Worm (Caenorhabditis elegans): ENCODE measurements around the gene clec-156.

The clec-156 gene

DNA sequence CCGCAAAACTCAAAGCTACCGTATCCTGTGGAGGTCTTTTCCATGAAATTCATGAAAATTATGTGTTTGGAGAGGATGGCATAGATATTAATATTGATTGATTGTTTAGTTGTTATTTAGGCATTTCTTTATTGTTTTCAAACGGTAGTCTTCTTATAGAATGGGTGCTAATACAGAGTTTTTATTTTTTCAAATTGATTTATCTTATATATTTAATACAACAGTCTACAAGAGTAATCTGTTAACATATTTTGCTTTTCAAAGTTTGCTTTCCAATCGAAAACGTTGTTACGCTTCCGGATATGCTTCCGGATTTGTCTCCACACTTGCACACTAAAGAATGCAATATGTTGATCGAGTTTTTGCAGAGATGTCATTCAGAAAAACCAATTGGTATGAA lies 24.7 kb upstream of the clec-156 start, which contains the start of gene C35D10.17:
C35D10.17 (plus strand) TSS at position 301 of the 400 bp plus-strand sequence.
- TF ChIP-seq mdl-1 (tag; optimal IDR thresholded peaks at IDR 0.05) (no peak), F26F4.8 (GFP tag; conservative IDR thresholded peaks at IDR 0.05) (no peak), mep-1 (tag; optimal IDR thresholded peaks at IDR 0.05) (no peak), ceh-32 (tag; optimal IDR thresholded peaks at IDR 0.05; ENCODE audit: poor library complexity) (no peak), saeg-2 (GFP tag; IDR thresholded peaks at IDR 0.05) (no peak), ceh-28 (tag; optimal IDR thresholded peaks at IDR 0.05) (no peak), zfp-3 (GFP tag; conservative IDR thresholded peaks at IDR 0.05) (no peak), Y48G9A.11 (GFP tag; IDR thresholded peaks at IDR 0.05) (no peak)

DNA sequence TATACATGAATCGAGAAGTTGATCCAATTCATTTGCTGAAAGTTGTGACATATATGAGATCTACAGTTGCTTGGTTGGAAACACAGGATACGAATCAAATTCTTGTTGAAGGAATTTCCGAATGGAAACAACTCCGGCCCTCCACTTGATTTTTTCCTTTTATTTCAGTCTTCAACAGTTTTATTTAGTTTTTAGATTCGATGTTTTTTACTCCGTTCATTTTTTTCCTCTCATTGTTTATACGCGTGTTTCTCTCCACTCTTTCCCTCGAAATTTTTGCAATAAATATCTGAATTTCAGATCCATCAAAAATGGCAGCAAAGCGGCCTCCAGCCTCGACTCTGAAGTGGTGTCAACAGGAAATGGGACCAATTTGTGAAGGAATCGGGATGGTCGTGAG lies 21.1 kb upstream of the clec-156 start, which contains the start of gene coq-8:
coq-8 (plus strand) TSS at position 301 of the 400 bp plus-strand sequence.
- TF ChIP-seq rbr-2 (tag; optimal IDR thresholded peaks at IDR 0.05) (no peak), tra-1 (GFP tag; IDR thresholded peaks at IDR 0.05) (no peak), skn-1 (tag; optimal IDR thresholded peaks at IDR 0.05) (no peak), daf-16 (GFP tag; optimal IDR thresholded peaks at IDR 0.05) (no peak), daf-16 (tag; optimal IDR thresholded peaks at IDR 0.05) (no peak), ceh-20 (GFP tag; IDR thresholded peaks at IDR 0.05) (no peak), lin-13 (GFP tag; optimal IDR thresholded peaks at IDR 0.05) (no peak), Y75B8A.6 (GFP tag; IDR thresholded peaks at IDR 0.05) (no peak), daf-12 (tag; optimal IDR thresholded peaks at IDR 0.05) (no peak), zfp-2 (tag; optimal IDR thresholded peaks at IDR 0.05) (no peak), mxl-3 (GFP tag; optimal IDR thresholded peaks at IDR 0.05) (no peak), nhr-6 (tag; optimal IDR thresholded peaks at IDR 0.05) (no peak), duxl-1 (tag; optimal IDR thresholded peaks at IDR 0.05; ENCODE audit: poor library complexity) (no peak), F49E8.2 (tag; optimal IDR thresholded peaks at IDR 0.05; ENCODE audit: borderline replicate concordance) (no peak), nhr-77 (tag; optimal IDR thresholded peaks at IDR 0.05) (no peak), lin-1 (GFP tag; IDR thresholded peaks at IDR 0.05) (no peak), ceh-44 (GFP tag; IDR thresholded peaks at IDR 0.05) (no peak), zag-1 (tag; optimal IDR thresholded peaks at IDR 0.05) (no peak)

DNA sequence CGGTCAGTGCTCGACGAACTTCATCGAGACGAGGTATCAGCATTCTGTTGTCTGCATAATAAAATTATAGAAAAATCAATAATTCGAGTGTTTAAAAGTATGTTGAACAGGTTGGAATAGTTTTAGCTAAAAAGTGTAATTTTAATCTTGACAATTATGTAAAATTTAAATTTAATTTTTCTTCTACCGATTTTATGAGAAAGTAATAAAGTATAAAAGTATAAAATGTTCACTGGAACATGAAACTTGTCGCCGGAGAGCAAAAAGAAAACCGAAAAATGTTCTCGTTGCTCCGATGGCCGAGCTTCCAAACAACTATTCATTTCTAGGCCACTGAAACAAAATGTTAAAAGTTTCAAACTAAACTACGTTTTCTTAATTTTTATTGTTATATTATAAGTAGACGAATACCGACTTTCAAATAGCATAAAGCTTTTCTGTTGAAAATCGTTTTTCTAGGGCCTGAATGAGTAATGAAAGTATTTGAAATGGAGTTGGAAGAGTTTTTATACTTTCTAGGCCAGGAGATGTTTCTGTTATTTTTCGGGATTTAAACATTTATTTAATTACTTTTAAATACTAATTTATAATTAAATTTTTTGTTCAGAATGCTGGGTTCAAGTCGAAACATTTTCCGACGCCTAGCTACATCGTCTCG lies 19.8 kb upstream of the clec-156 start, which contains the start of the genes C35D10.10 and C35D10.5:
C35D10.10 (minus strand) TSS at position 51 of the 658 bp plus-strand sequence.
C35D10.5 (plus strand) TSS at position 608 of the 658 bp plus-strand sequence.
- TF ChIP-seq vab-7 (GFP tag; IDR thresholded peaks at IDR 0.05) (no peak), hif-1 (tag; optimal IDR thresholded peaks at IDR 0.05) (peak in 1 of 2 experiments; percentile 50), ceh-20 (GFP tag; IDR thresholded peaks at IDR 0.05) (no peak), nhr-6 (tag; optimal IDR thresholded peaks at IDR 0.05) (no peak), mes-2 (tag; optimal IDR thresholded peaks at IDR 0.05; ENCODE audit: poor library complexity, severe bottlenecking) (peak; percentile 55), unc-130 (GFP tag; optimal IDR thresholded peaks at IDR 0.05) (peak; percentile 50)

DNA sequence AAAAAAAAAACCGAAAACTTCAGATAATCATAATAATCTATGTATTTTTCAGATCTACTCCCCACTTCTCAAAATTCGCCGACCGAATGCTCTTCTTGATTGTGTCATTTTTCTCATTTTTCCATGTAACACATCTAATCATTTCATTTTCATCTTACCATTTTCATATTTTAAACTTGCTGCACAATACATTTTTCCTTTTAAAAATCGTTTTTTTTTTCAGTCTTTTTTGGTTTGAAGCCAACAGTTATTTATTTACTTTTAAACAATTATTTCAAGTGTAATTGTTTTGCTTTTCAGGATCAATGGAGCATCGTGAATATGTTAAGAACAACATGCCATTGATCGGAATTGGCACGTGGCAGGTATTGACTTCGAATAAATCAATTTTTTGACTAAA lies 17.0 kb upstream of the clec-156 start, which contains the start of gene C35D10.6:
C35D10.6 (plus strand) TSS at position 301 of the 400 bp plus-strand sequence.
- TF ChIP-seq set-16 (GFP tag; IDR thresholded peaks at IDR 0.05) (no peak), mes-2 (tag; optimal IDR thresholded peaks at IDR 0.05; ENCODE audit: poor library complexity, severe bottlenecking) (no peak)

DNA sequence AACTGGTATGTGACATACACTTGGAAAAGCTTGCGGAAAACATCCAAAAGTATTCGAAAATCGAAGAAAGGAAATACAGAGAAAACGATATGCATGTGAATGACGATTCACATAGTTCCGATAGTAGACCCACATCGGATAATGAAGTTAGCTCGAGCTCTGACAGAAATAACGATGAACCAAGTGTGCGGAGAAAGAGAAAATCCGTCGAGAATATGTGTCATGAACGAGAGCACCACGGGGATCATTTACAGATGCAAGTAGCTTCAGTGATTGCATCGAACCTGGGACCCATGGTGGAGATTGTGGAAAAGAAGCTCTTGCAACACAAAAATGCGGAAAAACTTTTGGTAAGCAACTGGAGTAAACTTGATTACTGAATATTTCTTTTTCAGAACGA lies 14.9 kb upstream of the clec-156 start:
- peak in 1 of 2 experiments; percentile 98 for TF ChIP-seq unc-62 (GFP tag; optimal IDR thresholded peaks at IDR 0.05 in 1 of 2)
- TF ChIP-seq unc-62 (tag; optimal IDR thresholded peaks at IDR 0.05) = no peak
- TF ChIP-seq F49E8.2 (tag; optimal IDR thresholded peaks at IDR 0.05; ENCODE audit: borderline replicate concordance) = no peak

Data from whole organism, L4 larva.